Fruit fly (Drosophila melanogaster): ENCODE results near the gene Zif.
A peak's percentile ranks its signal among the peaks of the same experiment; 100 is the strongest.

Gene Zif

dm6 chr3R:6421712-6422141 is 35.2 kb upstream of the Zif start (continued):
- peak; percentile 15 for TF ChIP-seq topi (GFP tag; optimal IDR thresholded peaks at IDR 0.05)
- TF ChIP-seq svp (GFP tag), result peak; percentile 73

- TF ChIP-seq topi (GFP tag; optimal IDR thresholded peaks at IDR 0.05) (no peak), Eip78C (GFP tag) (peak; percentile 37), Hr38 (GFP tag; optimal IDR thresholded peaks at IDR 0.05) (no peak), CG6163 (GFP tag; IDR thresholded peaks at IDR 0.05) (0 out of 3 replicates have a peak, but pooled peaks have one; percentile 29), Sox14 (GFP tag; optimal IDR thresholded peaks at IDR 0.05) (peak; percentile 1), Eip75B (GFP tag; optimal IDR thresholded peaks at IDR 0.05) (peak; percentile 45), CG10631 (GFP tag; optimal IDR thresholded peaks at IDR 0.05) (no peak), achi (GFP tag; optimal IDR thresholded peaks at IDR 0.05) (no peak), CG3919 (GFP tag; optimal IDR thresholded peaks at IDR 0.05) (no peak), fd59A (GFP tag; optimal IDR thresholded peaks at IDR 0.05) (no peak), CG34406 (GFP tag; optimal IDR thresholded peaks at IDR 0.05) (no peak), Sox15 (GFP tag; optimal IDR thresholded peaks at IDR 0.05) (no peak), svp (GFP tag) (peak; percentile 66), CG32006 (GFP tag; optimal IDR thresholded peaks at IDR 0.05) (no peak), acj6 (GFP tag; optimal IDR thresholded peaks at IDR 0.05) (no peak), ss (GFP tag; optimal IDR thresholded peaks at IDR 0.05) (peak in 1 of 2 experiments; percentile 45), vri (GFP tag; optimal IDR thresholded peaks at IDR 0.05) (peak; percentile 31), Blimp-1 (GFP tag; optimal IDR thresholded peaks at IDR 0.05) (no peak)
These were observed 33.8 kb upstream of the Zif start for dm6 chr3R:6423128-6423527.

dm6 chr3R:6423984-6424602 is 32.8 kb upstream of the Zif start:
- peak; percentile 93 for TF ChIP-seq CG6808 (GFP tag; optimal IDR thresholded peaks at IDR 0.05)
- TF ChIP-seq CG6276 (GFP tag; optimal IDR thresholded peaks at IDR 0.05), result peak; percentile 88
- TF ChIP-seq CG16779 (tag; optimal IDR thresholded peaks at IDR 0.05), result peak; percentile 94
- TF ChIP-seq achi (GFP tag; optimal IDR thresholded peaks at IDR 0.05), result peak; percentile 97
- TF ChIP-seq eg (GFP tag; IDR thresholded peaks at IDR 0.05), result peak; percentile 92
- peak; percentile 98 for TF ChIP-seq topi (GFP tag; optimal IDR thresholded peaks at IDR 0.05)
- TF ChIP-seq dac (GFP tag; optimal IDR thresholded peaks at IDR 0.05), result peak; percentile 72
- TF ChIP-seq CG6792 (GFP tag; optimal IDR thresholded peaks at IDR 0.05), result peak; percentile 98
- peak; percentile 94 for TF ChIP-seq CG32006 (GFP tag; optimal IDR thresholded peaks at IDR 0.05)
- peak; percentile 96 for TF ChIP-seq CG11762 (GFP tag; optimal IDR thresholded peaks at IDR 0.05; ENCODE audit: insufficient read depth)
- TF ChIP-seq CG8119 (GFP tag; IDR thresholded peaks at IDR 0.05), result peak; percentile 95
- TF ChIP-seq ss (GFP tag; optimal IDR thresholded peaks at IDR 0.05), result peak; percentile 92 to 95
- TF ChIP-seq dsx (GFP tag; optimal IDR thresholded peaks at IDR 0.05; ENCODE audit: poor library complexity, severe bottlenecking), result peak; percentile 100
- peak; percentile 98 for TF ChIP-seq Sox102F (GFP tag; optimal IDR thresholded peaks at IDR 0.05)
- TF ChIP-seq CG9139 (GFP tag; optimal IDR thresholded peaks at IDR 0.05), result peak; percentile 90
- TF ChIP-seq svp (GFP tag), result peak; percentile 99
- TF ChIP-seq CG6854 (GFP tag; optimal IDR thresholded peaks at IDR 0.05), result peak; percentile 97
- TF ChIP-seq Lpt (GFP tag; optimal IDR thresholded peaks at IDR 0.05), result peak; percentile 88
- TF ChIP-seq CG1621 (tag; optimal IDR thresholded peaks at IDR 0.05), result peak; percentile 97
- TF ChIP-seq CG3032 (tag; optimal IDR thresholded peaks at IDR 0.05), result peak; percentile 95
- peak; percentile 98 for TF ChIP-seq CG31627 (GFP tag; optimal IDR thresholded peaks at IDR 0.05)
- peak; percentile 98 for TF ChIP-seq acj6 (GFP tag; optimal IDR thresholded peaks at IDR 0.05)
- TF ChIP-seq CG11294 (GFP tag; IDR thresholded peaks at IDR 0.05), result peak; percentile 76
- TF ChIP-seq CG6163 (GFP tag; IDR thresholded peaks at IDR 0.05), result peak; percentile 97
- TF ChIP-seq fd59A (GFP tag; optimal IDR thresholded peaks at IDR 0.05), result peak; percentile 96
- peak; percentile 97 for TF ChIP-seq CG34406 (GFP tag; optimal IDR thresholded peaks at IDR 0.05)
- peak; percentile 94 for TF ChIP-seq Hr4 (GFP tag; optimal IDR thresholded peaks at IDR 0.05)
- peak; percentile 99 for TF ChIP-seq Eip78C (GFP tag)
- TF ChIP-seq cyc (GFP tag; optimal IDR thresholded peaks at IDR 0.05), result peak; percentile 99
- TF ChIP-seq Hr39 (GFP tag; optimal IDR thresholded peaks at IDR 0.05), result peak; percentile 98
- peak; percentile 98 for TF ChIP-seq CG11902 (GFP tag; optimal IDR thresholded peaks at IDR 0.05)
- peak; percentile 99 for TF ChIP-seq CG3919 (GFP tag; optimal IDR thresholded peaks at IDR 0.05)
- peak; percentile 98 for TF ChIP-seq Smox (GFP tag; optimal IDR thresholded peaks at IDR 0.05)
- TF ChIP-seq vri (GFP tag; optimal IDR thresholded peaks at IDR 0.05), result peak; percentile 97
- TF ChIP-seq CG8632 (GFP tag; optimal IDR thresholded peaks at IDR 0.05), result peak; percentile 96
- peak; percentile 97 for TF ChIP-seq net (GFP tag; optimal IDR thresholded peaks at IDR 0.05)
- TF ChIP-seq Eip75B (GFP tag; optimal IDR thresholded peaks at IDR 0.05), result peak; percentile 99
- peak; percentile 96 for TF ChIP-seq Ets96B (tag; optimal IDR thresholded peaks at IDR 0.05)
- peak; percentile 92 for TF ChIP-seq CG15336 (GFP tag; IDR thresholded peaks at IDR 0.05)
- peak; percentile 91 for TF ChIP-seq Eip93F (GFP tag; optimal IDR thresholded peaks at IDR 0.05)

All from whole organism, prepupa.